Fruit fly (Drosophila melanogaster): ENCODE results near the gene CG15717.

DNA sequence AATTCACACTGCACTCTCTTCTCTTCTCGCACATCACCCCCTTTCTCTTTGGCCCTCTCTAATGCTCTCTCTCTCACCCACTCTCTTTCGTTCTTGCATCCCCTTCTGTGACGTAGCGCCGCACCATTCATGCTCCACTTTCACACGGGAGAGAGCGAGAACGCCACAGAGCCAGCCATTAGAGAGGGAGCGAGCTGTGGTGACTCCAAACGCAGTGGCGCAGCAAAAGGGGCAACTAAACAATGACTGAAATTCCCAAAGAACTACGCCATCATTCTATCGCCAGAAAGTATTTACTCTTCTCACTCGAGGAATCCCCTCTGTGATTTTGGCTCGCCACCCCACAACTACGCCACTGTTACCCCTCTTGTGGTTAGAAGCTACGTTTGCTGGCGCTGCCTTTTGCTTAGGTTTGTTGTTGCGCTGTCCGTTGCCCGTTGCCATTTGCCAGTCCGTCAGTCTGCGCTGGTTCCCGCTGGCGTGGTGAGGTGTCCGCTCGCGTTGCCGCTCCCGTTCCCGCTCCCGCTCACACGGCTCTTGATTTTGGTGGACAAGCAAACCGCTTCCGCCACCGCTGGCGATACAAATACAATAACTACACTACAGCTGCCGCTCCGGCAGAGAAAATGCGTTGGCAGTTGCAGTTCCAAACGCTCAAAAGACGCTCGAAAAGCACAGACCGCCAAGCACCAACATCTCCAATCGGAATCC lies 2.5 kb downstream of the CG15717 start:
- TF ChIP-seq GATAd (GFP tag; optimal IDR thresholded peaks at IDR 0.05) (peak; percentile 96), Dif (GFP tag; optimal IDR thresholded peaks at IDR 0.05; ENCODE audit: partially characterized antibody) (peak; percentile 96), foxo (GFP tag; optimal IDR thresholded peaks at IDR 0.05) (peak; percentile 97 to 100), Vsx2 (GFP tag; optimal IDR thresholded peaks at IDR 0.05; ENCODE audit: partially characterized antibody) (peak; percentile 63), Hnf4 (GFP tag; optimal IDR thresholded peaks at IDR 0.05) (peak; percentile 99)
